Worm (Caenorhabditis elegans) whole organism, young adult: ENCODE data around the gene srx-23.
A peak's percentile ranks its signal among the peaks of the same experiment; 100 is the strongest.

Experiments used
- B0035.1 ChIP-seq: sonication (generic microtip); optimal IDR thresholded peaks from 2 replicates; lab custom pipeline; 2016; ENCODE audit warnings: missing genetic modification characterization, mild to moderate bottlenecking, missing compliant biosample characterization, missing genotype, missing genetic modification reagents
- F39B2.1 ChIP-seq: fragments of 200-800 bp; sonication (Bioruptor generic); IDR thresholded peaks from 2 replicates; pipeline ENCODE4 v1.3.6; 2022; ENCODE audit warnings: missing genetic modification reagents, missing genetic modification characterization, missing compliant biosample characterization
- Y67H2A.10 ChIP-seq: fragments of 200-800 bp; sonication (Bioruptor generic); conservative IDR thresholded peaks from 2 replicates; pipeline ENCODE4 v1.3.6; 2022; ENCODE audit warnings: missing genetic modification reagents, missing genetic modification characterization, missing compliant biosample characterization
- Y95B8A.8 ChIP-seq: fragments of 200-800 bp; sonication (Bioruptor generic); IDR thresholded peaks from 2 replicates; pipeline ENCODE4 v1.3.6; 2022; ENCODE audit warnings: missing genetic modification reagents, missing genetic modification characterization, missing compliant biosample characterization
- atf-7 ChIP-seq: sonication (generic microtip); optimal IDR thresholded peaks from 2 replicates; lab custom pipeline; 2017; ENCODE audit warnings: mild to moderate bottlenecking, missing genetic modification characterization, missing compliant biosample characterization
- dox-1 ChIP-seq: fragments of 200-800 bp; sonication (Bioruptor generic); IDR thresholded peaks from 2 replicates; pipeline ENCODE4 v1.3.6; 2022; ENCODE audit warnings: missing genetic modification reagents, missing genetic modification characterization, missing compliant biosample characterization
- lin-35 ChIP-seq, 3 experiments: fragments of 150-350 bp in 2 of 3; sonication (generic microtip) in 1 of 3; optimal IDR thresholded peaks; 2 replicates each; lab custom pipeline; 2014 to 2018; ENCODE audit warnings: missing biosample characterization in 3 of 3, missing genetic modification characterization in 3 of 3, missing genetic modification reagents in 3 of 3
- lin-54 ChIP-seq: fragments of 200-800 bp; sonication (Bioruptor generic); optimal IDR thresholded peaks from 2 replicates; lab custom pipeline; 2018; ENCODE audit warnings: mild to moderate bottlenecking, missing genetic modification characterization, missing compliant biosample characterization
- lir-1 ChIP-seq: fragments of 200-800 bp; sonication (Bioruptor generic); conservative IDR thresholded peaks from 2 replicates; pipeline ENCODE4 v1.3.6; 2022; ENCODE audit warnings: missing genetic modification reagents, missing genetic modification characterization, missing compliant biosample characterization
- mcd-1 ChIP-seq: fragments of 200-800 bp; sonication (Bioruptor generic); IDR thresholded peaks from 2 replicates; pipeline ENCODE4 v1.3.6; 2022; ENCODE audit warnings: missing genetic modification reagents, missing genetic modification characterization, missing compliant biosample characterization
- pha-4 ChIP-seq: fragments of 150-350 bp; sonication (generic microtip); optimal IDR thresholded peaks from 2 replicates; lab custom pipeline; 2014; ENCODE audit warnings: missing biosample characterization, missing genetic modification reagents, missing genetic modification characterization
- rcor-1 ChIP-seq: fragments of 200-800 bp; sonication (Bioruptor generic); IDR thresholded peaks from 2 replicates; pipeline ENCODE4 v1.3.6; 2022; ENCODE audit warnings: missing genetic modification reagents, missing genetic modification characterization, missing compliant biosample characterization
- snpc-1.1 ChIP-seq: sonication (generic microtip); optimal IDR thresholded peaks from 2 replicates; lab custom pipeline; 2017; ENCODE audit warnings: missing genetic modification characterization, mild to moderate bottlenecking, missing compliant biosample characterization, antibody characterized with exemption, moderate library complexity, missing genotype, missing genetic modification reagents; ENCODE audit not compliant: insufficient read depth
- somi-1 ChIP-seq: fragments of 200-800 bp; sonication (Bioruptor generic); optimal IDR thresholded peaks from 2 replicates; lab custom pipeline; 2018; ENCODE audit warnings: mild to moderate bottlenecking, missing genetic modification characterization, missing compliant biosample characterization
- zfh-2 ChIP-seq: fragments of 200-800 bp; sonication (Bioruptor generic); conservative IDR thresholded peaks from 2 replicates; pipeline ENCODE4 v1.3.6; 2022; ENCODE audit warnings: missing genetic modification reagents, missing genetic modification characterization, missing compliant biosample characterization
- ztf-18 ChIP-seq: sonication (generic microtip); optimal IDR thresholded peaks from 2 replicates; lab custom pipeline; 2016; ENCODE audit warnings: missing genotype, mild to moderate bottlenecking, missing genetic modification characterization, missing compliant biosample characterization
- ztf-25 ChIP-seq: fragments of 200-800 bp; sonication (Bioruptor generic); IDR thresholded peaks from 2 replicates; pipeline ENCODE4 v1.3.6; 2022; ENCODE audit warnings: missing genetic modification reagents, missing genetic modification characterization, missing compliant biosample characterization
- ztf-26 ChIP-seq: sonication (generic microtip); optimal IDR thresholded peaks from 2 replicates; lab custom pipeline; 2017; ENCODE audit warnings: missing genetic modification characterization, missing compliant biosample characterization

The srx-23 gene

ce11 chrV:731330-731729 is 49.2 kb downstream of the srx-23 start (continued):
- no peak for TF ChIP-seq Y67H2A.10 (GFP tag; lab: Robert Waterston, UW)
- peak; percentile 61 for TF ChIP-seq lin-54 (GFP tag; lab: Kevin White, UChicago)
- TF ChIP-seq ztf-18 (tag; lab: Kevin White, UChicago): no peak
- peak; percentile 47; the same call in 1 of the 2 replicates for TF ChIP-seq rcor-1 (GFP tag; lab: Robert Waterston, UW)
- peak; percentile 74; the same call in 1 of the 2 replicates for TF ChIP-seq Y95B8A.8
- peak; percentile 89 for TF ChIP-seq somi-1 (GFP tag; lab: Kevin White, UChicago)
- TF ChIP-seq dox-1 (GFP tag; lab: Robert Waterston, UW): peak; percentile 60; the same call in 1 of the 2 replicates
- no peak for TF ChIP-seq ztf-25
- peak; percentile 93 for TF ChIP-seq atf-7 (tag; lab: Kevin White, UChicago)
- TF ChIP-seq snpc-1.1 (tag; lab: Kevin White, UChicago): no peak
- peak in 1 of 3 experiments; percentile 29 for TF ChIP-seq lin-35 (GFP tag; optimal IDR thresholded peaks at IDR 0.05; lab: Kevin White, UChicago)
- peak; percentile 73 for TF ChIP-seq mcd-1 (GFP tag; lab: Robert Waterston, UW)
- TF ChIP-seq lir-1: peak; percentile 73
- peak; percentile 93 for TF ChIP-seq pha-4 (tag; lab: Kevin White, UChicago)
- TF ChIP-seq F39B2.1 (GFP tag; lab: Robert Waterston, UW): no peak
- peak; percentile 32 for TF ChIP-seq B0035.1
- peak; percentile 83 for TF ChIP-seq ztf-26 (tag; lab: Kevin White, UChicago)
- peak; percentile 81 for TF ChIP-seq zfh-2 (GFP tag; lab: Robert Waterston, UW)
- TF ChIP-seq, all 124 proteins: peak for 54
